Worm (Caenorhabditis elegans) whole organism, L2 larva: Measurements from ENCODE around the gene C48B4.12.

ENCODE experiments used
- F13H6.1 ChIP-seq: sonication (generic microtip); optimal IDR thresholded peaks from 2 replicates; lab custom pipeline; 2016; ENCODE audit warnings: missing genetic modification characterization, missing compliant biosample characterization
- ZK546.5 ChIP-seq: sonication (generic microtip); optimal IDR thresholded peaks from 2 replicates; lab custom pipeline; 2017; ENCODE audit warnings: missing biosample characterization, missing genetic modification characterization
- ama-1 ChIP-seq: fragments of 150-350 bp; optimal IDR thresholded peaks from 2 replicates; lab custom pipeline; 2018; ENCODE audit warnings: inconsistent platforms
- egl-27 ChIP-seq: sonication (generic microtip); optimal IDR thresholded peaks from 3 replicates; lab custom pipeline; 2017; ENCODE audit warnings: missing biosample characterization, missing genetic modification reagents, missing genetic modification characterization
- fos-1 ChIP-seq: fragments of 150-350 bp; optimal IDR thresholded peaks from 2 replicates; lab custom pipeline; 2014; ENCODE audit warnings: missing biosample characterization, missing genetic modification characterization
- lin-13 ChIP-seq: fragments of 150-350 bp; optimal IDR thresholded peaks from 2 replicates; lab custom pipeline; 2014; ENCODE audit warnings: missing biosample characterization, missing genetic modification reagents, missing genetic modification characterization
- lin-39 ChIP-seq: fragments of 150-350 bp; optimal IDR thresholded peaks from 2 replicates; lab custom pipeline; 2014; ENCODE audit warnings: missing biosample characterization, missing genetic modification reagents, missing genetic modification characterization
- mdl-1 ChIP-seq, 2 experiments: fragments of 150-350 bp in 1 of 2; sonication (generic microtip) in 1 of 2; optimal IDR thresholded peaks; 2 replicates each; lab custom pipeline; 2017; ENCODE audit warnings: missing biosample characterization in 2 of 2, missing genetic modification characterization in 2 of 2
- zag-1 ChIP-seq: fragments of 150-350 bp; optimal IDR thresholded peaks from 2 replicates; lab custom pipeline; 2014; ENCODE audit warnings: missing biosample characterization, missing genetic modification characterization

ce11 chrIII:9639281-9640050 lies 42.3 kb downstream of the C48B4.12 start:
- no peak for TF ChIP-seq egl-27 (tag; lab: Kevin White, UChicago)
- no peak for TF ChIP-seq mdl-1 (tag; optimal IDR thresholded peaks at IDR 0.05; lab: Kevin White, UChicago)
- TF ChIP-seq zag-1, result no peak
- TF ChIP-seq ama-1 (lab: Kevin White, UChicago), result no peak
- no peak for TF ChIP-seq lin-39 (tag; lab: Kevin White, UChicago)
- no peak for TF ChIP-seq ZK546.5 (tag; lab: Kevin White, UChicago)
- TF ChIP-seq lin-13, result no peak
- no peak for TF ChIP-seq F13H6.1 (tag; lab: Kevin White, UChicago)
- TF ChIP-seq fos-1 (tag; lab: Kevin White, UChicago), result no peak
